Worm (Caenorhabditis elegans): Measurements from ENCODE around the gene C39E9.12.

- TF ChIP-seq lin-35 (GFP tag; optimal IDR thresholded peaks at IDR 0.05) (no peak), ceh-8 (GFP tag; optimal IDR thresholded peaks at IDR 0.05) (no peak), egl-27 (tag; optimal IDR thresholded peaks at IDR 0.05) (no peak), dpl-1 (GFP tag; optimal IDR thresholded peaks at IDR 0.05) (no peak), unc-62 (GFP tag; optimal IDR thresholded peaks at IDR 0.05) (no peak), lin-39 (tag; optimal IDR thresholded peaks at IDR 0.05) (no peak), mdl-1 (tag; optimal IDR thresholded peaks at IDR 0.05) (no peak), elt-3 (tag; optimal IDR thresholded peaks at IDR 0.05) (no peak), nhr-12 (tag; optimal IDR thresholded peaks at IDR 0.05) (no peak), aly-2 (tag; optimal IDR thresholded peaks at IDR 0.05) (no peak), fkh-10 (GFP tag; optimal IDR thresholded peaks at IDR 0.05) (no peak)
Observed at ce11 chrIV:13116679-13117078, 22.9 kb downstream of the C39E9.12 start.

Data from whole organism, L1 larva.